Fruit fly (Drosophila melanogaster) whole organism, wandering third instar larva: ENCODE data around the gene mRpL51.

Source experiments
- Dif ChIP-seq: fragments of 200-275, 200-300 bp; sonication (Bioruptor generic); optimal IDR thresholded peaks from 2 replicates; lab custom pipeline; 2018; ENCODE audit warnings: missing biosample characterization, missing genetic modification characterization; ENCODE audit not compliant: partially characterized antibody
- Hnf4 ChIP-seq: fragments of 200-800 bp; sonication (Bioruptor generic); optimal IDR thresholded peaks from 2 replicates; lab custom pipeline; 2016; ENCODE audit warnings: missing biosample characterization, mild to moderate bottlenecking, missing genetic modification characterization
- Hr78 ChIP-seq: fragments of >200 bp; optimal IDR thresholded peaks from 2 replicates; lab custom pipeline; 2017; ENCODE audit warnings: missing biosample characterization, missing genetic modification characterization
- Jra ChIP-seq: sonication (Bioruptor generic); optimal IDR thresholded peaks from 2 replicates; lab custom pipeline; 2016; ENCODE audit warnings: missing biosample characterization, missing genetic modification characterization
- Mio ChIP-seq: sonication (Bioruptor generic); optimal IDR thresholded peaks from 2 replicates; lab custom pipeline; 2016; ENCODE audit warnings: missing biosample characterization, missing genetic modification characterization
- Myc ChIP-seq: fragments of >200 bp; optimal IDR thresholded peaks from 2 replicates; lab custom pipeline; 2017
- fru ChIP-seq: fragments of 200-800 bp; sonication (Bioruptor generic); optimal IDR thresholded peaks from 3 replicates; lab custom pipeline; 2016; ENCODE audit warnings: missing biosample characterization, mild to moderate bottlenecking, missing genetic modification characterization
- h ChIP-seq: fragments of 200-800 bp; sonication (Bioruptor generic); optimal IDR thresholded peaks from 3 replicates; lab custom pipeline; 2016; ENCODE audit warnings: missing biosample characterization, mild to moderate bottlenecking, missing genetic modification characterization
- pan ChIP-seq: fragments of >200 bp; optimal IDR thresholded peaks from 2 replicates; lab custom pipeline; 2017
- sv ChIP-seq: fragments of 200-800 bp; sonication (Bioruptor generic); optimal IDR thresholded peaks from 3 replicates; lab custom pipeline; 2016; ENCODE audit warnings: missing biosample characterization, missing genetic modification characterization
- usp ChIP-seq: fragments of >200 bp; optimal IDR thresholded peaks from 2 replicates; lab custom pipeline; 2017; ENCODE audit warnings: missing biosample characterization, missing genetic modification characterization

- TF ChIP-seq Hr78 = no peak
- TF ChIP-seq pan (lab: Kevin White, UChicago) = no peak
- no peak for TF ChIP-seq Dif
- TF ChIP-seq h (GFP tag; lab: Kevin White, UChicago) = no peak
- TF ChIP-seq usp (GFP tag; lab: Kevin White, UChicago) = no peak
- no peak for TF ChIP-seq Mio (GFP tag; lab: Kevin White, UChicago)
- TF ChIP-seq Myc (lab: Kevin White, UChicago) = no peak
- no peak for TF ChIP-seq fru
- TF ChIP-seq sv = no peak
- no peak for TF ChIP-seq Jra (GFP tag; lab: Kevin White, UChicago)
- no peak for TF ChIP-seq Hnf4
Measured at dm6 chr2L:8525000-8525399, 7.8 kb upstream of the mRpL51 start.
